Fruit fly (Drosophila melanogaster) whole organism, embryonic: Measurements from ENCODE around the gene CCDC53.

ENCODE experiments used
- Aef1 ChIP-seq: fragments of 200-800 bp; sonication (Bioruptor generic); IDR thresholded peaks from 3 replicates; pipeline ENCODE4 v1.3.6; 2022; ENCODE audit warnings: missing biosample characterization, missing genetic modification characterization
- Antp ChIP-seq: fragments of 200-800 bp; sonication (Bioruptor generic); optimal IDR thresholded peaks from 3 replicates; lab custom pipeline; 2016; ENCODE audit warnings: missing biosample characterization, missing genetic modification characterization
- Atf-2 ChIP-seq: fragments of 200-800 bp; sonication (Bioruptor generic); optimal IDR thresholded peaks from 2 replicates; lab custom pipeline; 2016; ENCODE audit warnings: missing biosample characterization, missing genetic modification characterization
- Blimp-1 ChIP-seq: fragments of 200-800 bp; sonication (Bioruptor generic); optimal IDR thresholded peaks from 3 replicates; lab custom pipeline; 2018; ENCODE audit warnings: missing biosample characterization, missing genetic modification characterization, mild to moderate bottlenecking, moderate library complexity, missing genetic modification reagents
- BtbVII ChIP-seq: fragments of 200-800 bp; sonication (Bioruptor generic); optimal IDR thresholded peaks from 3 replicates; lab custom pipeline; 2017; ENCODE audit warnings: missing biosample characterization, mild to moderate bottlenecking, missing genetic modification characterization
- CG10147 ChIP-seq: fragments of 200-800 bp; sonication (Bioruptor generic); optimal IDR thresholded peaks from 2 replicates; lab custom pipeline; 2019; ENCODE audit warnings: missing biosample characterization, mild to moderate bottlenecking, missing genetic modification characterization, moderate library complexity
- CG11247 ChIP-seq: fragments of 200-800 bp; sonication (Bioruptor generic); IDR thresholded peaks from 2 replicates; pipeline ENCODE4 v1.3.6; 2022; ENCODE audit warnings: missing biosample characterization, missing genetic modification characterization
- CG11456 ChIP-seq: fragments of 200-800 bp; sonication (Bioruptor generic); IDR thresholded peaks from 3 replicates; pipeline ENCODE4 v1.3.6; 2022; ENCODE audit warnings: missing biosample characterization, missing genetic modification characterization
- CG11696 ChIP-seq: fragments of 200-800 bp; sonication (Bioruptor generic); IDR thresholded peaks from 2 replicates; pipeline ENCODE4 v1.3.6; 2022; ENCODE audit warnings: missing biosample characterization, missing genetic modification characterization
- CG14710 ChIP-seq: fragments of 200-800 bp; sonication (Bioruptor generic); optimal IDR thresholded peaks from 3 replicates; lab custom pipeline; 2019; ENCODE audit warnings: missing biosample characterization, mild to moderate bottlenecking, missing genetic modification characterization, moderate library complexity
- CG14860 ChIP-seq: fragments of 200-800 bp; sonication (Bioruptor generic); IDR thresholded peaks from 3 replicates; pipeline ENCODE4 v1.3.6; 2022; ENCODE audit warnings: missing biosample characterization, missing genetic modification characterization; ENCODE audit not compliant: partially characterized antibody
- CG15073 ChIP-seq: fragments of 200-800 bp; sonication (Bioruptor generic); optimal IDR thresholded peaks from 2 replicates; lab custom pipeline; 2016; ENCODE audit warnings: missing biosample characterization, missing genetic modification characterization
- CG17359 ChIP-seq: fragments of 200-800 bp; sonication (Bioruptor generic); optimal IDR thresholded peaks from 3 replicates; lab custom pipeline; 2018; ENCODE audit warnings: missing biosample characterization, mild to moderate bottlenecking, missing genetic modification characterization, moderate library complexity
- CG17612 ChIP-seq: fragments of 200-800 bp; sonication (Bioruptor generic); IDR thresholded peaks from 2 replicates; pipeline ENCODE4 v1.3.6; 2022; ENCODE audit warnings: missing biosample characterization, missing genetic modification characterization
- CG18764 ChIP-seq: fragments of 200-800 bp; sonication (Bioruptor generic); optimal IDR thresholded peaks from 3 replicates; lab custom pipeline; 2016; ENCODE audit warnings: missing biosample characterization, missing genetic modification characterization
- CG30020 ChIP-seq: fragments of 200-800 bp; optimal IDR thresholded peaks from 2 replicates; lab custom pipeline; 2019; ENCODE audit warnings: missing biosample characterization, mild to moderate bottlenecking, missing genetic modification characterization, moderate library complexity
- CG30403 ChIP-seq: fragments of 200-800 bp; sonication (Bioruptor generic); optimal IDR thresholded peaks from 3 replicates; lab custom pipeline; 2016; ENCODE audit warnings: missing biosample characterization, missing genetic modification characterization
- CG31388 ChIP-seq: fragments of 200-800 bp; sonication (Bioruptor generic); optimal IDR thresholded peaks from 2 replicates; lab custom pipeline; 2016; ENCODE audit warnings: missing biosample characterization, missing genetic modification characterization
- CG34224 ChIP-seq: fragments of 200-800 bp; sonication (Bioruptor generic); IDR thresholded peaks from 3 replicates; pipeline ENCODE4 v1.3.6; 2022; ENCODE audit warnings: missing biosample characterization, missing genetic modification characterization; ENCODE audit not compliant: partially characterized antibody
- CG34422 ChIP-seq: fragments of 200-800 bp; sonication (Bioruptor generic); IDR thresholded peaks from 3 replicates; pipeline ENCODE4 v1.3.6; 2022; ENCODE audit warnings: missing biosample characterization, missing genetic modification characterization
- CG4328 ChIP-seq: fragments of 200-800 bp; sonication (Bioruptor generic); optimal IDR thresholded peaks from 3 replicates; lab custom pipeline; 2017; ENCODE audit warnings: missing biosample characterization, missing genetic modification reagents, missing genetic modification characterization
- CG4424 ChIP-seq: fragments of 200-800 bp; sonication (Bioruptor generic); optimal IDR thresholded peaks from 3 replicates; lab custom pipeline; 2016; ENCODE audit warnings: missing biosample characterization, missing genetic modification characterization
- CG6175 ChIP-seq: fragments of 200-800 bp; sonication (Bioruptor generic); IDR thresholded peaks from 3 replicates; pipeline ENCODE4 v1.3.6; 2022; ENCODE audit warnings: missing biosample characterization, missing genetic modification characterization
- CG7786 ChIP-seq: fragments of 200-800 bp; sonication (Bioruptor generic); optimal IDR thresholded peaks from 2 replicates; lab custom pipeline; 2016; ENCODE audit warnings: missing biosample characterization, missing genetic modification characterization
- CG9727 ChIP-seq: fragments of 200-800 bp; sonication (Bioruptor generic); optimal IDR thresholded peaks from 3 replicates; lab custom pipeline; 2017; ENCODE audit warnings: missing biosample characterization, mild to moderate bottlenecking, missing genetic modification characterization
- CTCF ChIP-seq: fragments of 200-800 bp; sonication (Bioruptor generic); optimal IDR thresholded peaks from 2 replicates; lab custom pipeline; 2017; ENCODE audit warnings: missing biosample characterization, mild to moderate bottlenecking, missing genetic modification characterization, moderate library complexity
- D19B ChIP-seq: fragments of 200-800 bp; sonication (Bioruptor generic); optimal IDR thresholded peaks from 2 replicates; lab custom pipeline; 2017; ENCODE audit warnings: missing biosample characterization, mild to moderate bottlenecking, missing genetic modification characterization
- Doc2 ChIP-seq: fragments of 200-800 bp; sonication (Bioruptor generic); IDR thresholded peaks from 2 replicates; pipeline ENCODE4 v1.3.6; 2022; ENCODE audit warnings: missing biosample characterization, missing genetic modification characterization
- Elba2 ChIP-seq: fragments of 200-800 bp; sonication (Bioruptor generic); optimal IDR thresholded peaks from 3 replicates; lab custom pipeline; 2016; ENCODE audit warnings: missing biosample characterization, missing genetic modification characterization
- Gug ChIP-seq: fragments of 200-800 bp; sonication (Bioruptor generic); IDR thresholded peaks from 4 replicates; pipeline ENCODE4 v1.3.6; 2022; ENCODE audit warnings: missing biosample characterization, missing genetic modification characterization
- HLH3B ChIP-seq: fragments of 200-800 bp; sonication (Bioruptor generic); IDR thresholded peaks from 2 replicates; pipeline ENCODE4 v1.3.6; 2022; ENCODE audit warnings: missing biosample characterization, missing genetic modification characterization
- NK7.1 ChIP-seq: fragments of 200-800 bp; sonication (Bioruptor generic); optimal IDR thresholded peaks from 3 replicates; lab custom pipeline; 2016; ENCODE audit warnings: missing biosample characterization, missing genetic modification characterization
- Rx ChIP-seq: fragments of 200-800 bp; sonication (Bioruptor generic); IDR thresholded peaks from 2 replicates; pipeline ENCODE4 v1.3.6; 2022; ENCODE audit warnings: missing biosample characterization, missing genetic modification characterization
- TFAM ChIP-seq: fragments of 200-800 bp; sonication (Bioruptor generic); optimal IDR thresholded peaks from 2 replicates; lab custom pipeline; 2017; ENCODE audit warnings: missing biosample characterization, missing genetic modification characterization, inconsistent platforms
- Xrp1 ChIP-seq: fragments of 200-800 bp; sonication (Bioruptor generic); IDR thresholded peaks from 2 replicates; pipeline ENCODE4 v1.3.6; 2022; ENCODE audit warnings: missing biosample characterization, missing genetic modification characterization
- ase ChIP-seq: fragments of 200-800 bp; sonication (Bioruptor generic); IDR thresholded peaks from 3 replicates; pipeline ENCODE4 v1.3.6; 2022; ENCODE audit warnings: missing biosample characterization, missing genetic modification characterization
- az2 ChIP-seq: fragments of 200-800 bp; sonication (Bioruptor generic); optimal IDR thresholded peaks from 3 replicates; lab custom pipeline; 2016; ENCODE audit warnings: missing biosample characterization, missing genetic modification characterization
- br ChIP-seq: fragments of >200 bp; optimal IDR thresholded peaks from 2 replicates; lab custom pipeline; 2017
- caup ChIP-seq: fragments of 200-800 bp; sonication (Bioruptor generic); optimal IDR thresholded peaks from 3 replicates; lab custom pipeline; 2017; ENCODE audit warnings: missing biosample characterization, mild to moderate bottlenecking, missing genetic modification characterization, moderate library complexity; ENCODE audit not compliant: severe bottlenecking
- fru ChIP-seq: fragments of >200 bp; optimal IDR thresholded peaks from 2 replicates; lab custom pipeline; 2017
- gro ChIP-seq: fragments of 200-800 bp; sonication (Bioruptor generic); optimal IDR thresholded peaks from 2 replicates; lab custom pipeline; 2016; ENCODE audit warnings: missing biosample characterization, missing genetic modification characterization
- gt ChIP-seq: fragments of 200-800 bp; sonication (Bioruptor generic); IDR thresholded peaks from 2 replicates; pipeline ENCODE4 v1.3.6; 2022; ENCODE audit warnings: missing biosample characterization, missing genetic modification characterization
- kah ChIP-seq: fragments of 200-800 bp; sonication (Bioruptor generic); optimal IDR thresholded peaks from 2 replicates; lab custom pipeline; 2018; ENCODE audit warnings: missing biosample characterization, mild to moderate bottlenecking, missing genetic modification characterization
- onecut ChIP-seq: fragments of 200-800 bp; sonication (Bioruptor generic); IDR thresholded peaks from 2 replicates; pipeline ENCODE4 v1.3.6; 2022; ENCODE audit warnings: missing biosample characterization, missing genetic modification characterization
- pum ChIP-seq: fragments of 200-800 bp; sonication (Bioruptor generic); optimal IDR thresholded peaks from 2 replicates; lab custom pipeline; 2016; ENCODE audit warnings: missing biosample characterization, missing genetic modification characterization
- pzg ChIP-seq: fragments of 200-800 bp; sonication (Bioruptor generic); optimal IDR thresholded peaks from 3 replicates; lab custom pipeline; 2018; ENCODE audit warnings: missing biosample characterization, mild to moderate bottlenecking, missing genetic modification characterization, moderate library complexity
- tgo ChIP-seq: fragments of 200-800 bp; sonication (Bioruptor generic); IDR thresholded peaks from 3 replicates; pipeline ENCODE4 v1.3.6; 2022; ENCODE audit warnings: missing biosample characterization, missing genetic modification characterization
- tio ChIP-seq: fragments of 200-800 bp; sonication (Bioruptor generic); optimal IDR thresholded peaks from 2 replicates; lab custom pipeline; 2017; ENCODE audit warnings: missing biosample characterization, missing genetic modification characterization, inconsistent platforms
- toy ChIP-seq: fragments of 200-800 bp; sonication (Bioruptor generic); IDR thresholded peaks from 2 replicates; pipeline ENCODE4 v1.3.6; 2022; ENCODE audit warnings: missing biosample characterization, missing genetic modification characterization
- unc-4 ChIP-seq: fragments of 200-800 bp; sonication (Bioruptor generic); IDR thresholded peaks from 2 replicates; pipeline ENCODE4 v1.3.6; 2022; ENCODE audit warnings: missing biosample characterization, missing genetic modification characterization; ENCODE audit not compliant: partially characterized antibody
- zen2 ChIP-seq: fragments of 200-800 bp; sonication (Bioruptor generic); IDR thresholded peaks from 3 replicates; pipeline ENCODE4 v1.3.6; 2022; ENCODE audit warnings: missing biosample characterization, missing genetic modification characterization; ENCODE audit not compliant: partially characterized antibody

Gene CCDC53

dm6 chr2L:8083427-8084295, 42.8 kb downstream of the CCDC53 start (continued):
- TF ChIP-seq CG9727 (GFP tag; lab: Kevin White, UChicago) (no peak), CG4328 (GFP tag; lab: Kevin White, UChicago) (no peak), CG17612 (GFP tag; lab: Robert Waterston, UW) (no peak), CG14710 (tag; lab: Kevin White, UChicago) (no peak), CG6175 (GFP tag; lab: Robert Waterston, UW) (no peak), CG18764 (GFP tag; lab: Kevin White, UChicago) (no peak), CG34224 (GFP tag; lab: Robert Waterston, UW) (no peak; the same call in 1 of the 3 replicates), NK7.1 (no peak), gro (no peak), CG31388 (GFP tag; lab: Kevin White, UChicago) (no peak), kah (GFP tag; lab: Kevin White, UChicago) (no peak), unc-4 (GFP tag; lab: Robert Waterston, UW) (no peak), caup (GFP tag; lab: Kevin White, UChicago) (no peak), zen2 (GFP tag; lab: Robert Waterston, UW) (no peak; the same call in 1 of the 3 replicates), Antp (GFP tag; lab: Kevin White, UChicago) (no peak), CG10147 (GFP tag; lab: Kevin White, UChicago) (no peak), gt (GFP tag; lab: Robert Waterston, UW) (no peak), fru (lab: Kevin White, UChicago) (no peak), Atf-2 (GFP tag; lab: Kevin White, UChicago) (no peak), CG34422 (GFP tag; lab: Robert Waterston, UW) (peak; percentile 60; the same call in 1 of the 3 replicates), onecut (GFP tag; lab: Robert Waterston, UW) (no peak), D19B (no peak), Rx (no peak), CG30020 (tag; lab: Kevin White, UChicago) (no peak), BtbVII (GFP tag; lab: Kevin White, UChicago) (no peak), CG17359 (no peak), br (lab: Kevin White, UChicago) (no peak), CG4424 (GFP tag; lab: Kevin White, UChicago) (no peak), tgo (no peak), CG11247 (GFP tag; lab: Robert Waterston, UW) (no peak), toy (GFP tag; lab: Robert Waterston, UW) (no peak), Doc2 (GFP tag; lab: Robert Waterston, UW) (no peak), Aef1 (GFP tag; lab: Robert Waterston, UW) (no peak), HLH3B (GFP tag; lab: Robert Waterston, UW) (no peak), pzg (GFP tag; lab: Kevin White, UChicago) (peak; percentile 4), tio (GFP tag; lab: Kevin White, UChicago) (no peak), Elba2 (no peak), CG7786 (no peak), Blimp-1 (GFP tag; lab: Kevin White, UChicago) (no peak), Xrp1 (no peak), CG15073 (GFP tag; lab: Kevin White, UChicago) (no peak), CTCF (GFP tag; lab: Kevin White, UChicago) (no peak), CG11696 (GFP tag; lab: Robert Waterston, UW) (no peak), az2 (GFP tag; lab: Kevin White, UChicago) (no peak), CG30403 (GFP tag; lab: Kevin White, UChicago) (no peak), CG11456 (GFP tag; lab: Robert Waterston, UW) (no peak), ase (GFP tag; lab: Robert Waterston, UW) (no peak), TFAM (no peak), CG14860 (no peak), Gug (GFP tag; lab: Robert Waterston, UW) (no peak), pum (GFP tag; lab: Kevin White, UChicago) (no peak)
